Worm (Caenorhabditis elegans) whole organism, L3 larva: ENCODE measurements around the gene oac-11.

Experiments used
- elt-3 ChIP-seq, 3 experiments: fragments of 150-350 bp in 1 of 3; sonication (generic microtip) in 2 of 3; optimal IDR thresholded peaks; 2 replicates in 2 of 3; 4 replicates in 1 of 3; lab custom pipeline; 2014 to 2017; ENCODE audit warnings: missing biosample characterization in 3 of 3, missing genetic modification characterization in 3 of 3
- jun-1 ChIP-seq: fragments of 150-350 bp; optimal IDR thresholded peaks from 2 replicates; lab custom pipeline; 2014; ENCODE audit warnings: missing biosample characterization, missing genetic modification reagents, missing genetic modification characterization
- lin-39 ChIP-seq: fragments of 150-350 bp; optimal IDR thresholded peaks from 2 replicates; lab custom pipeline; 2018; ENCODE audit warnings: missing biosample characterization, missing genetic modification reagents, missing genetic modification characterization
- nhr-28 ChIP-seq: fragments of 150-350 bp; optimal IDR thresholded peaks from 2 replicates; lab custom pipeline; 2014; ENCODE audit warnings: missing biosample characterization, missing genetic modification characterization
- ztf-11 ChIP-seq: fragments of 150-350 bp; optimal IDR thresholded peaks from 2 replicates; lab custom pipeline; 2014; ENCODE audit warnings: missing biosample characterization, missing genetic modification characterization

ce11 chrII:3897758-3898494 lies 37.2 kb upstream of the oac-11 start, which contains the start of gene F53C3.6:
- TF ChIP-seq jun-1 (tag; lab: Kevin White, UChicago) (peak; percentile 33), nhr-28 (tag; lab: Kevin White, UChicago) (no peak), ztf-11 (tag; lab: Kevin White, UChicago) (no peak), lin-39 (peak; percentile 4), elt-3 (tag; optimal IDR thresholded peaks at IDR 0.05; lab: Kevin White, UChicago) (no peak)
